Worm (Caenorhabditis elegans): Measurements from ENCODE around the gene nipa-1.

nipa-1 gene

ce11 chrIII:3105212-3105611, 21.7 kb downstream of the nipa-1 start:
- no peak for TF ChIP-seq W03F9.2 (tag; optimal IDR thresholded peaks at IDR 0.05)
- no peak for TF ChIP-seq him-1 (tag; optimal IDR thresholded peaks at IDR 0.05)
- no peak for TF ChIP-seq dao-5 (tag; optimal IDR thresholded peaks at IDR 0.05)

- TF ChIP-seq him-1 (tag; optimal IDR thresholded peaks at IDR 0.05) (no peak), W03F9.2 (tag; optimal IDR thresholded peaks at IDR 0.05) (no peak), dao-5 (tag; optimal IDR thresholded peaks at IDR 0.05) (no peak)
Observed at ce11 chrIII:3104536-3104935, 22.4 kb downstream of the nipa-1 start.

DNA sequence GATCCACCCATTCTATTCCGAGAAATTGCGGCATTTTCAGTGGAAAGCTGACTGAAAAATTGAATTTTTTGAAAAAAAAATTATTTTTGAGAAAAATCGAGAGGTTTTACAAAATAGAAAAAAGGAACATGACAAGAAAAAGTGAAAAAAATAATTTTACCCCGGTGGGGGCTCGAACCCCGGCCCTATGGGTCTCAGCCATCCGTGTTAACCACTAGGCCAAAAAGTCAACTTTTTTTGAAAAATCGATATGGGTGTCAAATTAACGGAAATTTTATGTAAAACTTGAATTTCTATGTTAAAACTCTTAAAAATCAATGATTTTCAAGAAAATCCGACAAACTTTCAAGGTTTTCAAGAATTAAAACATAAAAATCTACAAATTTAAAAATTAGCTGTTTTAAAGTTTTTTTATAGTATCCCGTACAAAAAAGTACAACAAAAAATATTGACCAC, 23.0 kb downstream of the nipa-1 start, which contains the start of gene Y53G8B.2:
Gene Y53G8B.2 (minus strand): TSS at position 51 of the 456 bp plus-strand sequence.
- no peak for TF ChIP-seq him-1 (tag; optimal IDR thresholded peaks at IDR 0.05)
- no peak for TF ChIP-seq W03F9.2 (tag; optimal IDR thresholded peaks at IDR 0.05)
- no peak for TF ChIP-seq dao-5 (tag; optimal IDR thresholded peaks at IDR 0.05)

ce11 chrIII:3100593-3101270, 26.2 kb downstream of the nipa-1 start:
- TF ChIP-seq him-1 (tag; optimal IDR thresholded peaks at IDR 0.05): no peak
- no peak for TF ChIP-seq W03F9.2 (tag; optimal IDR thresholded peaks at IDR 0.05)
- no peak for TF ChIP-seq dao-5 (tag; optimal IDR thresholded peaks at IDR 0.05)

ce11 chrIII:3100124-3100523, 26.8 kb downstream of the nipa-1 start:
- TF ChIP-seq dao-5 (tag; optimal IDR thresholded peaks at IDR 0.05): no peak
- no peak for TF ChIP-seq him-1 (tag; optimal IDR thresholded peaks at IDR 0.05)
- no peak for TF ChIP-seq W03F9.2 (tag; optimal IDR thresholded peaks at IDR 0.05)

DNA sequence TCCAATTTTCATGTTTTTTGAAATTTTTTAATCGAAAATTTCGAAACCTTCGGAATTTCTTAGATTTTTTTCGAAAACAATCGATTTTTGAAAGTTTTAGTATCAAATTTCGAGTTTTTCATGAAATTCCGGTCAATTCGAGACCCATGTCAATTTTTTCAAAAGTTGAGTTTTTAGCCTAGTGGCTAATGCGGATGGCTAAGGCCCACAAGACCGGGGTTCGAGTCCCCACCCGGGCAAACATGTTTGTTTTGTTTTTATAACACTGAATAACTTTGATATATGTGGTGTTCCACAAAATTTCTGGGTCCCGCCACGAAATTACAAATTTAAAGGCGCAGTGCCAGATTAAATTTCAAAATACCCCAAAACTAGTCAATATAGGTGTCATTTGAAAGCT, 27.5 kb downstream of the nipa-1 start:
- TF ChIP-seq him-1 (tag; optimal IDR thresholded peaks at IDR 0.05) (no peak), W03F9.2 (tag; optimal IDR thresholded peaks at IDR 0.05) (no peak), dao-5 (tag; optimal IDR thresholded peaks at IDR 0.05) (no peak)

DNA sequence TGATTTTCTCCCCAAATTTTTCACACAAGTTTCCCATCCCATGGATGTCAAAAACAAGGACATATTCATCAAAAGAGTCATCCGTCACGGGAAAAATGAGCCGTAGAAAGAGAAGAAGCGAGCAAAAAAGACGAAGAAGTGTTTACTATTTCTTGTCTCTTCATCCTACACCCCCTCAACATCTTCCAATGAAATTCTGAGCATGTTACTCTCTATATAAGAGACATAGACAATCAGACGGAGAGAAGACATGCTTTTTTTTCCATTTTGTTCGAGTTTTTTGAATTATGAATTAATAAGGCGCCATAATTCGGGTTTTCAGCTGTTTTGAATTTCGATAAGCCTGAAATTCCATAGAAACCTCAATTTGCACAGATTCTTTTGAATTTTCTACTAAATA, 30.8 kb downstream of the nipa-1 start:
- TF ChIP-seq W03F9.2 (tag; optimal IDR thresholded peaks at IDR 0.05) (no peak), dao-5 (tag; optimal IDR thresholded peaks at IDR 0.05) (no peak), him-1 (tag; optimal IDR thresholded peaks at IDR 0.05) (no peak)

- TF ChIP-seq dao-5 (tag; optimal IDR thresholded peaks at IDR 0.05): no peak
- no peak for TF ChIP-seq W03F9.2 (tag; optimal IDR thresholded peaks at IDR 0.05)
- TF ChIP-seq him-1 (tag; optimal IDR thresholded peaks at IDR 0.05): no peak
Observed at ce11 chrIII:3094694-3095093, 32.2 kb downstream of the nipa-1 start.

DNA sequence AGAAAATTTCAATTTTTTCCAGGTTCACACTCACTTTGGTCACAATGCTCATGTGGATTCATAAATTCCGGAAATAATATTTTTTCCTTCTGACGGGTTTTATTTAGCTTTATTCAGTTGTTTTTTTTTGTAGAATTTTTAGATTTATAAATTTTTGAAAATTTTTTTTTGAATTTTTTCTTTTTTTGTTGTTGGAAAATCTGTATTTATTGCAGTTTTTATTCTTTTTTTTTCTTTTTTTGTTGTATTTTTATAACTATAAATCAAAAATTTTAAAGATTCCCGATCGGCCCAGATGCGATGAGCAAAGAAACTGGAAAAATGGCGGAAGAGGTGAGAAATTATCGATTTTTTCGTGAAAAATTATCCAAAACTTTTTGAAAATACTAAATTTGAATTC, 35.4 kb downstream of the nipa-1 start, which contains the start of gene ccep-135:
Gene ccep-135 (plus strand): TSS at position 301 of the 400 bp plus-strand sequence.
- TF ChIP-seq him-1 (tag; optimal IDR thresholded peaks at IDR 0.05) (no peak), W03F9.2 (tag; optimal IDR thresholded peaks at IDR 0.05) (no peak), dao-5 (tag; optimal IDR thresholded peaks at IDR 0.05) (no peak)

DNA sequence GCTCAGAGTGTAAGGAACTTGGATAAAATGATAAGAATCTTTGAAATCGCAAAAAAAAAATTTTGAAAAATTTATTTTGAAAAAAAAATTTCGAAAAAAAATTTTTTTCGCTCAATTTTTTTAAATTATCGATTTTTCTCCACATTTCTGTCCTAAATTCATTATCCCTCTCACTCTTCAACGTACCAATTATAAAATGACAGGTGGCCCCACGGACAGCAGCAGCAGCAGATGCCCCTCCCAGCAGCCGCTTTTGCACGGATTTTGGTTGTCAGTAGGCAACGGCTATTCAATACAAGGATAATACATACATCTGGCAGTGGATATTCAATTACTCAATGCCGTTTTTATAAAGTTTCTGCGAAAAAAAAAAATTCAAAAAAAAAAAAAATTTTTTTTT, 40.5 kb downstream of the nipa-1 start, which contains the start of gene sft-1:
Gene sft-1 (plus strand): TSS at position 201 of the 400 bp plus-strand sequence.
- no peak for TF ChIP-seq W03F9.2 (tag; optimal IDR thresholded peaks at IDR 0.05)
- TF ChIP-seq dao-5 (tag; optimal IDR thresholded peaks at IDR 0.05): no peak
- no peak for TF ChIP-seq him-1 (tag; optimal IDR thresholded peaks at IDR 0.05)

ce11 chrIII:3070026-3070573, 56.8 kb downstream of the nipa-1 start, which contains the start of gene H06I04.3:
H06I04.3 (plus strand) TSS chrIII:3070523.
- TF ChIP-seq him-1 (tag; optimal IDR thresholded peaks at IDR 0.05): no peak
- TF ChIP-seq W03F9.2 (tag; optimal IDR thresholded peaks at IDR 0.05): no peak

DNA sequence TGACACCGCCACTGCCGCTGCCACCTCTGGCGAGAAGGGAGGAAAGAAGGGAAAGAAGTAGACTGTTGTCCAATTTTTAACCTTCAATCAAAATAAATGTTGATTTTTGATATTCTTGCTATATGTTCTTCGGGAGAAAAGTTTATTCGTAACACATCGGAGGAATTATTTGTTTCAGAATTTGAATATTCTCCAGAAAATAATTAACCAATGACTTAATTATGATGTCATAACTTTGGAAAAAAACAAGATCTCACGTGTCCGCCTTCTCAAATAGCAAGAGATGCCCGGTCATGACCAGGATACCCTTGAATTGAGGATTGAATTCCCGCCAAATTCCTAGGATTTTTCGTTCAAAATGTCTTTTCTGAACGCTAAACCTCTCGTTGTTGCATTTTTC, 57.8 kb downstream of the nipa-1 start:
- TF ChIP-seq him-1 (tag; optimal IDR thresholded peaks at IDR 0.05) (no peak), dao-5 (tag; optimal IDR thresholded peaks at IDR 0.05) (no peak), W03F9.2 (tag; optimal IDR thresholded peaks at IDR 0.05) (no peak)

DNA sequence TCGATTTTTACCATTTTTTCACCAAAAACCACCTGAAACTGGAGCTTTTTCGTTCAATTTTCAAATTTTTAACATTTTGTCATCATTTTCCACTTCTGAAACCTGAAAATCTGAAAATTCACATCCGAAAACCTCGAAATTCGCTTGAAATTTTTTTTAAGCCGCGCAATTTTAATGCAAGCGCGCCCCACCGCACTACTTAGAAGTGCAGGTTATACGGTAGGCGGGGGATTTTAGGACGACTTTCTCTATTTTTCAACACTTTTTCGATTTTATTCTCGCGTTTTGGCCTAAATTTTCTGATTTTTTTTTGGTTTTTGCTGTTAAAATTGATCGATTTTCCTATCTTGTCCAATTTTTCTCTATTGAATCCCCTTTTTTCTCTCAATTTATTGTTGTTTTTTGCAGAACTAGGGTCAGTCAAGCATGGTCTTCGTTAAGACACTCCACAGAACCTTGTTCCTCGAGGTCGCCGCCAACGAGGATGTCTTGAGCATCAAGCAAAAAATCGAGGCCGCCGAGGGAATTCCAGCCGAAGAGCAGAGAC, 58.9 kb downstream of the nipa-1 start, which contains the start of gene ubl-1:
Gene ubl-1 (plus strand): TSS at position 402 of the 547 bp plus-strand sequence.
- TF ChIP-seq W03F9.2 (tag; optimal IDR thresholded peaks at IDR 0.05) (peak; percentile 87), him-1 (tag; optimal IDR thresholded peaks at IDR 0.05) (peak; percentile 26), dao-5 (tag; optimal IDR thresholded peaks at IDR 0.05) (no peak)

DNA sequence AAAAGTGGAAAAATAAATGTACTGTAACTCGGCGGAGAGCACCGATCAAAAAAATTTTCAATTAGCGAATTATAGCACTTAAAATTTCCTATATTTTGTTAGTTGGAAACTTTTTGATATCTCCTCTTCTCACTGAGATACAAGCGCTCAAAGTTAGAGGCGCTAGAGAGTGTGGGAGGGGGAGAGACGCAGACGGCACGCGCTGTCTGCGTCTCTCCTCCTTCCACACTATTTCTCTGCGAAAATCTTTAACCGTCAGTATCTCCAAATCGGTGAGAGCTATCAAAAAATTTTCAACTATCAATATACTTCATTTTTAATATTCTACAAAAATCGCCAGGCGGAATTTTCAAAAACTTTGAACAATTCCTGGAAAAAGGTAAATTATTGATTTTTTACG, 60.2 kb downstream of the nipa-1 start:
- no peak for TF ChIP-seq dao-5 (tag; optimal IDR thresholded peaks at IDR 0.05)
- TF ChIP-seq W03F9.2 (tag; optimal IDR thresholded peaks at IDR 0.05): no peak
- no peak for TF ChIP-seq him-1 (tag; optimal IDR thresholded peaks at IDR 0.05)

Data from whole organism, L4/young adult.